Worm (Caenorhabditis elegans) whole organism, young adult: Measurements from ENCODE around the gene ndg-4.
A peak's percentile ranks its signal among the peaks of the same experiment; 100 is the strongest.

Experiments used
- C17E4.6 ChIP-seq: fragments of 200-800 bp; sonication (Bioruptor generic); IDR thresholded peaks from 2 replicates; pipeline ENCODE4 v1.3.6; 2022; ENCODE audit warnings: missing genetic modification reagents, missing genetic modification characterization, missing compliant biosample characterization
- F39B2.1 ChIP-seq: fragments of 200-800 bp; sonication (Bioruptor generic); IDR thresholded peaks from 2 replicates; pipeline ENCODE4 v1.3.6; 2022; ENCODE audit warnings: missing genetic modification reagents, missing genetic modification characterization, missing compliant biosample characterization
- F49E8.2 ChIP-seq: sonication (generic microtip); optimal IDR thresholded peaks from 3 replicates; lab custom pipeline; 2017; ENCODE audit warnings: missing genetic modification characterization, mild to moderate bottlenecking, missing compliant biosample characterization, antibody characterized with exemption, moderate library complexity; ENCODE audit not compliant: insufficient read depth
- F55B11.4 ChIP-seq: sonication (generic microtip); optimal IDR thresholded peaks from 2 replicates; lab custom pipeline; 2016; ENCODE audit warnings: missing compliant biosample characterization, missing genetic modification characterization, borderline replicate concordance; ENCODE audit not compliant: insufficient read depth
- F57A8.1 ChIP-seq: fragments of 200-800 bp; sonication (Bioruptor generic); optimal IDR thresholded peaks from 2 replicates; lab custom pipeline; 2018; ENCODE audit warnings: mild to moderate bottlenecking, missing genetic modification characterization, moderate library complexity, missing compliant biosample characterization
- F57C9.4 ChIP-seq: sonication (generic microtip); optimal IDR thresholded peaks from 2 replicates; lab custom pipeline; 2017; ENCODE audit warnings: mild to moderate bottlenecking, missing genetic modification characterization, missing compliant biosample characterization
- K11D2.4 ChIP-seq: fragments of 200-800 bp; sonication (Bioruptor generic); IDR thresholded peaks from 2 replicates; pipeline ENCODE4 v1.3.6; 2022; ENCODE audit warnings: missing genetic modification reagents, missing genetic modification characterization, missing compliant biosample characterization
- Y56A3A.18 ChIP-seq: fragments of 200-800 bp; sonication (Bioruptor generic); IDR thresholded peaks from 2 replicates; pipeline ENCODE4 v1.3.6; 2022; ENCODE audit warnings: missing genetic modification reagents, missing genetic modification characterization, missing compliant biosample characterization
- ZK185.1 ChIP-seq: sonication (generic microtip); optimal IDR thresholded peaks from 2 replicates; lab custom pipeline; 2016; ENCODE audit warnings: mild to moderate bottlenecking, missing genetic modification characterization, missing compliant biosample characterization; ENCODE audit not compliant: poor library complexity, severe bottlenecking
- akir-1 ChIP-seq: fragments of 200-800 bp; sonication (Bioruptor generic); optimal IDR thresholded peaks from 2 replicates; lab custom pipeline; 2018; ENCODE audit warnings: mild to moderate bottlenecking, missing genetic modification characterization, moderate library complexity, missing compliant biosample characterization
- ama-1 ChIP-seq, 3 experiments: fragments of 150-350 bp in 1 of 3; sonication (generic microtip) in 2 of 3; optimal IDR thresholded peaks; 2 replicates each; lab custom pipeline; 2014 to 2018; ENCODE audit warnings: missing biosample characterization in 2 of 3, missing genetic modification characterization in 2 of 3, missing genetic modification reagents in 2 of 3
- aptf-2 ChIP-seq: fragments of 200-800 bp; sonication (Bioruptor generic); conservative IDR thresholded peaks from 2 replicates; pipeline ENCODE4 v1.3.6; 2022; ENCODE audit warnings: missing genetic modification reagents, missing genetic modification characterization, missing compliant biosample characterization
- aptf-3 ChIP-seq: fragments of 200-800 bp; sonication (Bioruptor generic); IDR thresholded peaks from 2 replicates; pipeline ENCODE4 v1.3.6; 2022; ENCODE audit warnings: missing genetic modification characterization, missing compliant biosample characterization
- attf-6 ChIP-seq: fragments of 200-800 bp; sonication (Bioruptor generic); IDR thresholded peaks from 2 replicates; pipeline ENCODE4 v1.3.6; 2022; ENCODE audit warnings: missing genetic modification reagents, missing genetic modification characterization, missing compliant biosample characterization
- cebp-2 ChIP-seq: fragments of 200-800 bp; sonication (Bioruptor generic); IDR thresholded peaks from 2 replicates; pipeline ENCODE4 v1.3.6; 2022; ENCODE audit warnings: missing genetic modification characterization, missing compliant biosample characterization
- ceh-40 ChIP-seq: fragments of 200-800 bp; sonication (Bioruptor generic); IDR thresholded peaks from 2 replicates; pipeline ENCODE4 v1.3.6; 2022; ENCODE audit warnings: missing genetic modification characterization, missing compliant biosample characterization
- ceh-79 ChIP-seq: sonication (generic microtip); optimal IDR thresholded peaks from 2 replicates; lab custom pipeline; 2017; ENCODE audit warnings: mild to moderate bottlenecking, missing genetic modification characterization, missing compliant biosample characterization
- chd-7 ChIP-seq: sonication (generic microtip); optimal IDR thresholded peaks from 2 replicates; lab custom pipeline; 2016; ENCODE audit warnings: mild to moderate bottlenecking, missing genetic modification characterization, moderate library complexity, missing compliant biosample characterization
- die-1 ChIP-seq: sonication (generic microtip); optimal IDR thresholded peaks from 2 replicates; lab custom pipeline; 2016; ENCODE audit warnings: missing genotype, mild to moderate bottlenecking, missing genetic modification characterization, missing compliant biosample characterization
- dpl-1 ChIP-seq: fragments of 150-350 bp; optimal IDR thresholded peaks from 2 replicates; lab custom pipeline; 2014; ENCODE audit warnings: missing biosample characterization, missing genetic modification reagents, missing genetic modification characterization
- efl-1 ChIP-seq: fragments of 150-350 bp; optimal IDR thresholded peaks from 2 replicates; lab custom pipeline; 2014; ENCODE audit warnings: missing biosample characterization, missing genetic modification reagents, missing genetic modification characterization
- egl-44 ChIP-seq: fragments of 200-800 bp; sonication (Bioruptor generic); IDR thresholded peaks from 2 replicates; pipeline ENCODE4 v1.3.6; 2022; ENCODE audit warnings: missing genetic modification reagents, missing genetic modification characterization, missing compliant biosample characterization
- fkh-3 ChIP-seq: sonication (generic microtip); optimal IDR thresholded peaks from 2 replicates; lab custom pipeline; 2016; ENCODE audit warnings: mild to moderate bottlenecking, missing genetic modification characterization, missing compliant biosample characterization
- him-1 ChIP-seq: sonication (generic microtip); optimal IDR thresholded peaks from 2 replicates; lab custom pipeline; 2016; ENCODE audit warnings: missing genotype, missing genetic modification reagents, missing genetic modification characterization, missing compliant biosample characterization
- hmg-20 ChIP-seq: fragments of 200-800 bp; sonication (Bioruptor generic); IDR thresholded peaks from 2 replicates; pipeline ENCODE4 v1.3.6; 2022; ENCODE audit warnings: missing genetic modification reagents, missing genetic modification characterization, missing compliant biosample characterization
- let-607 ChIP-seq, 2 experiments: fragments of 200-800 bp in 1 of 2; sonication (Bioruptor generic) in 1 of 2; sonication (generic microtip) in 1 of 2; optimal IDR thresholded peaks; 2 replicates each; lab custom pipeline; 2016 to 2018; ENCODE audit warnings: mild to moderate bottlenecking in 2 of 2, missing compliant biosample characterization in 2 of 2, missing genetic modification characterization in 2 of 2, moderate library complexity in 2 of 2, missing genotype in 1 of 2
- lin-26 ChIP-seq: fragments of 200-800 bp; sonication (Bioruptor generic); IDR thresholded peaks from 2 replicates; pipeline ENCODE4 v1.3.6; 2022; ENCODE audit warnings: missing genetic modification reagents, missing genetic modification characterization, missing compliant biosample characterization
- lin-35 ChIP-seq, 3 experiments: fragments of 150-350 bp in 2 of 3; sonication (generic microtip) in 1 of 3; optimal IDR thresholded peaks; 2 replicates each; lab custom pipeline; 2014 to 2018; ENCODE audit warnings: missing biosample characterization in 3 of 3, missing genetic modification characterization in 3 of 3, missing genetic modification reagents in 3 of 3
- lsy-27 ChIP-seq: sonication (generic microtip); optimal IDR thresholded peaks from 2 replicates; lab custom pipeline; 2017; ENCODE audit warnings: missing genetic modification characterization, mild to moderate bottlenecking, missing compliant biosample characterization, antibody characterized with exemption, missing genotype, borderline replicate concordance; ENCODE audit not compliant: insufficient read depth
- madf-10 ChIP-seq: sonication (generic microtip); optimal IDR thresholded peaks from 2 replicates; lab custom pipeline; 2016; ENCODE audit warnings: mild to moderate bottlenecking, missing genetic modification characterization, missing compliant biosample characterization
- madf-8 ChIP-seq: fragments of 200-800 bp; sonication (Bioruptor generic); conservative IDR thresholded peaks from 2 replicates; pipeline ENCODE4 v1.3.6; 2022; ENCODE audit warnings: missing genetic modification reagents, missing genetic modification characterization, missing compliant biosample characterization
- mxl-1 ChIP-seq: sonication (generic microtip); optimal IDR thresholded peaks from 2 replicates; lab custom pipeline; 2016; ENCODE audit warnings: missing genetic modification characterization, missing compliant biosample characterization
- nfyb-1 ChIP-seq: fragments of 200-800 bp; sonication (Bioruptor generic); IDR thresholded peaks from 2 replicates; pipeline ENCODE4 v1.3.6; 2022; ENCODE audit warnings: missing genetic modification reagents, missing genetic modification characterization, missing compliant biosample characterization
- nhr-120 ChIP-seq: fragments of 200-800 bp; sonication (Bioruptor generic); IDR thresholded peaks from 2 replicates; pipeline ENCODE4 v1.3.6; 2022; ENCODE audit warnings: missing genetic modification characterization, missing compliant biosample characterization
- nhr-179 ChIP-seq: sonication (generic microtip); optimal IDR thresholded peaks from 2 replicates; lab custom pipeline; 2016; ENCODE audit warnings: mild to moderate bottlenecking, missing genetic modification characterization, missing compliant biosample characterization
- nhr-80 ChIP-seq: sonication (generic microtip); optimal IDR thresholded peaks from 2 replicates; lab custom pipeline; 2016; ENCODE audit warnings: missing genetic modification characterization, missing compliant biosample characterization
- pha-4 ChIP-seq: fragments of 150-350 bp; sonication (generic microtip); optimal IDR thresholded peaks from 2 replicates; lab custom pipeline; 2014; ENCODE audit warnings: missing biosample characterization, missing genetic modification reagents, missing genetic modification characterization
- repo-1 ChIP-seq: sonication (generic microtip); optimal IDR thresholded peaks from 2 replicates; lab custom pipeline; 2017; ENCODE audit warnings: mild to moderate bottlenecking, missing genetic modification characterization, missing compliant biosample characterization
- sea-2 ChIP-seq: fragments of 200-800 bp; sonication (Bioruptor generic); IDR thresholded peaks from 2 replicates; pipeline ENCODE4 v1.3.6; 2022; ENCODE audit warnings: missing genetic modification characterization, missing compliant biosample characterization
- sptf-2 ChIP-seq: fragments of 200-800 bp; sonication (Bioruptor generic); optimal IDR thresholded peaks from 2 replicates; lab custom pipeline; 2018; ENCODE audit warnings: mild to moderate bottlenecking, missing genetic modification characterization, missing compliant biosample characterization
- tbp1 ChIP-seq: fragments of 200-800 bp; sonication (Bioruptor generic); optimal IDR thresholded peaks from 2 replicates; lab custom pipeline; 2018; ENCODE audit warnings: mild to moderate bottlenecking, missing genetic modification characterization, missing compliant biosample characterization
- unc-130 ChIP-seq: sonication (generic microtip); optimal IDR thresholded peaks from 2 replicates; lab custom pipeline; 2016; ENCODE audit warnings: missing genetic modification reagents, missing genetic modification characterization, missing compliant biosample characterization
- unc-62 ChIP-seq: fragments of 150-350 bp; optimal IDR thresholded peaks from 2 replicates; lab custom pipeline; 2014; ENCODE audit warnings: missing biosample characterization, missing genetic modification reagents, missing genetic modification characterization
- xnd-1 ChIP-seq: sonication (generic microtip); optimal IDR thresholded peaks from 2 replicates; lab custom pipeline; 2016; ENCODE audit warnings: missing genotype, missing genetic modification reagents, missing genetic modification characterization, missing compliant biosample characterization
- ztf-18 ChIP-seq: sonication (generic microtip); optimal IDR thresholded peaks from 2 replicates; lab custom pipeline; 2016; ENCODE audit warnings: missing genotype, mild to moderate bottlenecking, missing genetic modification characterization, missing compliant biosample characterization
- ztf-22 ChIP-seq: fragments of 200-800 bp; sonication (Bioruptor generic); optimal IDR thresholded peaks from 2 replicates; lab custom pipeline; 2018; ENCODE audit warnings: mild to moderate bottlenecking, missing genetic modification characterization, moderate library complexity, missing compliant biosample characterization
- ztf-25 ChIP-seq: fragments of 200-800 bp; sonication (Bioruptor generic); IDR thresholded peaks from 2 replicates; pipeline ENCODE4 v1.3.6; 2022; ENCODE audit warnings: missing genetic modification reagents, missing genetic modification characterization, missing compliant biosample characterization
- ztf-26 ChIP-seq: sonication (generic microtip); optimal IDR thresholded peaks from 2 replicates; lab custom pipeline; 2017; ENCODE audit warnings: missing genetic modification characterization, missing compliant biosample characterization
- ztf-3 ChIP-seq: fragments of 200-800 bp; sonication (Bioruptor generic); optimal IDR thresholded peaks from 2 replicates; lab custom pipeline; 2018; ENCODE audit warnings: mild to moderate bottlenecking, missing genetic modification characterization, missing compliant biosample characterization

Gene ndg-4

ce11 chrIII:4434294-4434781 lies 32.8 kb downstream of the ndg-4 start, which contains the start of gene C28A5.1 (continued):
- TF ChIP-seq F57C9.4 (tag; lab: Kevin White, UChicago) (no peak), lin-35 (GFP tag; optimal IDR thresholded peaks at IDR 0.05; lab: Kevin White, UChicago) (peak in 1 of 3 experiments; percentile 41), nfyb-1 (GFP tag; lab: Robert Waterston, UW) (no peak), hmg-20 (GFP tag; lab: Robert Waterston, UW) (no peak), sea-2 (no peak), mxl-1 (tag; lab: Kevin White, UChicago) (no peak), F39B2.1 (GFP tag; lab: Robert Waterston, UW) (no peak), C17E4.6 (GFP tag; lab: Robert Waterston, UW) (no peak), ztf-3 (GFP tag; lab: Kevin White, UChicago) (no peak), lin-26 (GFP tag; lab: Robert Waterston, UW) (no peak), ztf-18 (no peak), nhr-179 (tag; lab: Kevin White, UChicago) (no peak), F55B11.4 (tag; lab: Kevin White, UChicago) (no peak), sptf-2 (GFP tag; lab: Kevin White, UChicago) (no peak), F57A8.1 (no peak), unc-130 (GFP tag; lab: Kevin White, UChicago) (peak; percentile 79), fkh-3 (no peak), ZK185.1 (tag; lab: Kevin White, UChicago) (no peak), unc-62 (no peak), F49E8.2 (tag; lab: Kevin White, UChicago) (peak; percentile 68), chd-7 (tag; lab: Kevin White, UChicago) (no peak), attf-6 (GFP tag; lab: Robert Waterston, UW) (no peak), pha-4 (tag; lab: Kevin White, UChicago) (no peak), ama-1 (optimal IDR thresholded peaks at IDR 0.05; lab: Kevin White, UChicago) (no peak), ama-1 (GFP tag; optimal IDR thresholded peaks at IDR 0.05; lab: Kevin White, UChicago) (no peak), Y56A3A.18 (GFP tag; lab: Robert Waterston, UW) (0 out of 2 replicates have a peak, but pooled peaks have one; percentile 25), die-1 (tag; lab: Kevin White, UChicago) (no peak), ceh-79 (tag; lab: Kevin White, UChicago) (no peak), xnd-1 (peak; percentile 91), ztf-22 (GFP tag; lab: Kevin White, UChicago) (no peak), him-1 (tag; lab: Kevin White, UChicago) (peak; percentile 86), ceh-40 (no peak), aptf-3 (GFP tag; lab: Robert Waterston, UW) (no peak), lsy-27 (no peak), akir-1 (no peak), egl-44 (GFP tag; lab: Robert Waterston, UW) (no peak), ztf-26 (no peak), let-607 (tag; optimal IDR thresholded peaks at IDR 0.05; lab: Kevin White, UChicago) (no peak), tbp1 (GFP tag; lab: Kevin White, UChicago) (peak; percentile 39), nhr-80 (tag; lab: Kevin White, UChicago) (no peak), efl-1 (GFP tag; lab: Kevin White, UChicago) (peak; percentile 81), nhr-120 (GFP tag; lab: Robert Waterston, UW) (no peak), madf-8 (GFP tag; lab: Robert Waterston, UW) (peak; percentile 96), madf-10 (tag; lab: Kevin White, UChicago) (no peak), aptf-2 (GFP tag; lab: Robert Waterston, UW) (no peak), repo-1 (tag; lab: Kevin White, UChicago) (no peak), cebp-2 (GFP tag; lab: Robert Waterston, UW) (no peak), dpl-1 (GFP tag; lab: Kevin White, UChicago) (peak; percentile 44), ztf-25 (no peak), K11D2.4 (GFP tag; lab: Robert Waterston, UW) (no peak)
